Worm (Caenorhabditis elegans) whole organism, L2 larva: Measurements from ENCODE around the gene cyp-14A1.

Experiments
- ama-1 ChIP-seq: fragments of 150-350 bp; optimal IDR thresholded peaks from 2 replicates; lab custom pipeline; 2018; ENCODE audit warnings: inconsistent platforms
- elt-3 ChIP-seq: sonication (generic microtip); optimal IDR thresholded peaks from 2 replicates; lab custom pipeline; 2017; ENCODE audit warnings: missing biosample characterization, missing genetic modification characterization
- nhr-237 ChIP-seq: fragments of 150-350 bp; optimal IDR thresholded peaks from 2 replicates; lab custom pipeline; 2014; ENCODE audit warnings: missing biosample characterization, missing genetic modification characterization
- zag-1 ChIP-seq: fragments of 150-350 bp; optimal IDR thresholded peaks from 2 replicates; lab custom pipeline; 2014; ENCODE audit warnings: missing biosample characterization, missing genetic modification characterization

DNA sequence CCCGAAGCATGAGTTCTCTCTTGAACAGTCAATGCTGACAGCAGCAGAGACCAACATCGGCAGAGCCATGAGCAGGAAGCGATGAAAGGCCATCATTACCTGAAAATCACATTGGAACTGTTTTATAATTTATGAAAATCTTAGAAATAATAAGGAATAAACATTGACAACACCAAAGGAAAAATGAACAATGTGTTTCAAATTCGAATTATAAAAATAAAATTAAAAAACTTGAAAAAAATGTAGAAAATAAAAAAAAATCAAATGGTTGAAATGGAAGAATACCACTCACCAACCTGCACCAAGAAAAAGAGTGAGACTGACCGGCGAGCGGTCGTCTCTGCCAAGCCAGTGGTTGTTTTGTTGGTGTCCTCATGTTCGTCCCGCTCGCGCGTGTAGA, 23.4 kb upstream of the cyp-14A1 start, which contains the start of gene R04D3.3:
- TF ChIP-seq nhr-237 (no peak), zag-1 (tag; lab: Kevin White, UChicago) (no peak), elt-3 (no peak), ama-1 (no peak)
